Worm (Caenorhabditis elegans): ENCODE measurements around the gene ZK809.9.

The ZK809.9 gene

DNA sequence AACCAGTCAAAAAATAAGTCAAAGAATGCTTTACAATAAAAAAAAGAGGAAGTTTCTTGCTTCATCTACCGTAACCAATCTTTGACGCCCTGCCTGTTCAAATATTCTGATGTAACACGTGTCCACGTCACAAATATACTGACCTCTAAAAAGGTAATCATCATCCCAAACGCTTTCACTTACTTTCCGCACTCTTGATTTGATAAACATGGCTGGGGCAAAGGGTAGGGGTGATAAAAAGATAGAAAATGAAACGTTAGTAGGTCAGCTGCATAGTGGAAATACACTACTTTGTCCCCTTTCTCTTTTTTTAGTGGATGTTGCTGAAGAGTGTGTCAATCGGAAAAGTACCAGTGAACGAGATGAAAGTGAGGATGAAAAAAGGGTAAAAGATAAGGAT lies 35.0 kb downstream of the ZK809.9 start:
- TF ChIP-seq mec-3 (tag; optimal IDR thresholded peaks at IDR 0.05; ENCODE audit: borderline replicate concordance) (no peak), ceh-2 (tag; optimal IDR thresholded peaks at IDR 0.05) (no peak), unc-42 (tag; optimal IDR thresholded peaks at IDR 0.05) (no peak), odd-2 (tag; optimal IDR thresholded peaks at IDR 0.05) (no peak), Y22D7AL.16 (tag; optimal IDR thresholded peaks at IDR 0.05) (no peak), F13H6.1 (tag; optimal IDR thresholded peaks at IDR 0.05) (no peak), ceh-31 (tag; optimal IDR thresholded peaks at IDR 0.05) (no peak), ceh-30 (tag; optimal IDR thresholded peaks at IDR 0.05) (no peak), hlh-8 (tag; optimal IDR thresholded peaks at IDR 0.05) (no peak), pag-3 (tag; optimal IDR thresholded peaks at IDR 0.05; ENCODE audit: borderline replicate concordance) (no peak), elt-4 (tag; optimal IDR thresholded peaks at IDR 0.05) (no peak), ceh-45 (GFP tag; IDR thresholded peaks at IDR 0.05) (no peak), ztf-16 (tag; optimal IDR thresholded peaks at IDR 0.05) (no peak), hlh-15 (tag; optimal IDR thresholded peaks at IDR 0.05) (no peak), ceh-34 (tag; optimal IDR thresholded peaks at IDR 0.05) (no peak), ceh-14 (tag; optimal IDR thresholded peaks at IDR 0.05) (no peak), unc-86 (tag; optimal IDR thresholded peaks at IDR 0.05) (no peak), zip-5 (tag; optimal IDR thresholded peaks at IDR 0.05) (no peak), ceh-22 (tag; optimal IDR thresholded peaks at IDR 0.05) (no peak)

DNA sequence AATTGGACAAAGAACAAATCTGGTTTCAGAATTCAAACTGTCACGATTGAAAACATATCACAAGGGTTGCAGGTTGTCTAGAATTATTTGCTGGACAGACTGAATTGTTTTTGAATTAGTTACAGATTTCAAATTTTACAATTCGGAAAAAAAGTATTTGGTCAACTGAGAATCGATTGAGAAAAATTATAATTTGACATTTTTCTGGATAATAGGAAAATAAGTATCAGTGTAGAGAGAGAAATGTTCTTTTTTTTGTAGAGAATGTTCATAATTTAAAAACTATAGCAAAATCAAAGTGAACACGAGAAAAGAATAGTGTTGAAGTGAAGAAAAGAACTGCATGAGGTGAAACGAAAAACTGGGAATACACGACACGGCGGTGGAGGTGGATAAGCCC lies 35.6 kb downstream of the ZK809.9 start, which contains the start of gene dpy-20:
TSS of gene dpy-20 (minus strand) at position 101 of the 400 bp plus-strand sequence.
- TF ChIP-seq mec-3 (tag; optimal IDR thresholded peaks at IDR 0.05; ENCODE audit: borderline replicate concordance): no peak
- TF ChIP-seq pqm-1 (tag; optimal IDR thresholded peaks at IDR 0.05): no peak
- no peak for TF ChIP-seq nhr-11 (tag; optimal IDR thresholded peaks at IDR 0.05)
- TF ChIP-seq unc-42 (tag; optimal IDR thresholded peaks at IDR 0.05): no peak
- no peak for TF ChIP-seq ttx-3 (tag; optimal IDR thresholded peaks at IDR 0.05)
- no peak for TF ChIP-seq ceh-19 (GFP tag; optimal IDR thresholded peaks at IDR 0.05)
- no peak for TF ChIP-seq T23F11.4 (GFP tag; optimal IDR thresholded peaks at IDR 0.05)
- no peak for TF ChIP-seq ceh-14 (tag; optimal IDR thresholded peaks at IDR 0.05)
- no peak for TF ChIP-seq hlh-13 (GFP tag; optimal IDR thresholded peaks at IDR 0.05)
- no peak for TF ChIP-seq unc-3 (GFP tag; conservative IDR thresholded peaks at IDR 0.05)
- TF ChIP-seq unc-3 (tag; optimal IDR thresholded peaks at IDR 0.05): no peak
- TF ChIP-seq dve-1 (tag; optimal IDR thresholded peaks at IDR 0.05): no peak
- no peak for TF ChIP-seq npax-4 (tag; optimal IDR thresholded peaks at IDR 0.05)
- TF ChIP-seq hlh-8 (tag; optimal IDR thresholded peaks at IDR 0.05): no peak
- TF ChIP-seq Y22D7AL.16 (tag; optimal IDR thresholded peaks at IDR 0.05): no peak

- TF ChIP-seq nfya-1 (tag; optimal IDR thresholded peaks at IDR 0.05): no peak
- no peak for TF ChIP-seq unc-3 (GFP tag; conservative IDR thresholded peaks at IDR 0.05)
- no peak for TF ChIP-seq unc-3 (tag; optimal IDR thresholded peaks at IDR 0.05)
- TF ChIP-seq fkh-6 (tag; optimal IDR thresholded peaks at IDR 0.05): no peak
- no peak for TF ChIP-seq unc-55 (GFP tag; optimal IDR thresholded peaks at IDR 0.05)
- no peak for TF ChIP-seq ceh-31 (tag; optimal IDR thresholded peaks at IDR 0.05)
- TF ChIP-seq hlh-13 (GFP tag; optimal IDR thresholded peaks at IDR 0.05): no peak
- TF ChIP-seq pat-9 (tag; optimal IDR thresholded peaks at IDR 0.05): no peak
- no peak for TF ChIP-seq ceh-14 (tag; optimal IDR thresholded peaks at IDR 0.05)
- no peak for TF ChIP-seq npax-4 (tag; optimal IDR thresholded peaks at IDR 0.05)
- TF ChIP-seq hlh-8 (tag; optimal IDR thresholded peaks at IDR 0.05): no peak
Measured at ce11 chrIV:11701878-11702277, 36.8 kb downstream of the ZK809.9 start.

DNA sequence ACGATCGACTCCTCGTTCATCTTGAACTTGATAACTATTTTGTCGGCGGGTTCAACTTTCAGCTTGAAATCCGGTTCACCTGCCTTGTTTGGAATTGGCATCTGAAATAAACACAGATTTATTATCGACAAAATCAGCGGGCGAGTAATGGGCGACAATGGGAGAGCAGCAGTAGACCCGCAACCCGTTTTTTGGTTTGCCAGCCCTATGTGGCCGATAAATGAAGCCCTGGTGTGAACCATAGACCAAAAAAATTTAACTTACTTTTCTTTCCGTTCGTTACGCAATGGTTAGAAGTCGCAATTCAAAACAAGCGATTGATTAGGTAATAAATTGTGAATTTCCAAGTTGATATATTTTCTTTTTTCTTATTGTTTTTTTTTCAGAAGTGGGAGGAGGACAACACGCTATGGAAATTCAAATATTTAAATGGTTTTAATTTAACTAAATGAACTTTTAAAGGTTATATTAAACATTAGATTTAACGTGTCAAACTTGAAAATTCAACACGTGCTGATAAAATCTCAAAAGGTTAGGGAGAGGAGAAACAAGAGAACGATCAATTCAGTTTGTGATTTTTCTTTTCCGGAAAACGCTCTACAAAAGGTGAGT lies 38.7 kb downstream of the ZK809.9 start, which contains the start of the genes T22B3.3 and alg-3:
TSS of gene T22B3.3 (minus strand) at position 101 of the 612 bp plus-strand sequence.
TSS of gene alg-3 (plus strand) at position 562 of the 612 bp plus-strand sequence.
- no peak for TF ChIP-seq hlh-15 (tag; optimal IDR thresholded peaks at IDR 0.05)
- no peak for TF ChIP-seq ceh-18 (tag; optimal IDR thresholded peaks at IDR 0.05)
- no peak for TF ChIP-seq hlh-30 (tag; optimal IDR thresholded peaks at IDR 0.05; ENCODE audit: insufficient read depth)
- no peak for TF ChIP-seq sdc-2 (tag; optimal IDR thresholded peaks at IDR 0.05)
- no peak for TF ChIP-seq tbx-2 (tag; optimal IDR thresholded peaks at IDR 0.05)
- no peak for TF ChIP-seq npax-4 (tag; optimal IDR thresholded peaks at IDR 0.05)

All from whole organism, late embryonic.